Fruit fly (Drosophila melanogaster) whole organism, pupa: ENCODE results near the gene CG8191.

Source experiments
- CG10348 ChIP-seq: fragments of 200-800 bp; sonication (Bioruptor generic); IDR thresholded peaks from 2 replicates; pipeline ENCODE4 v1.3.6; 2022; ENCODE audit warnings: missing biosample characterization, missing genetic modification characterization
- CG12605 ChIP-seq: fragments of 200-800 bp; sonication (Bioruptor generic); IDR thresholded peaks from 2 replicates; pipeline ENCODE4 v1.3.6; 2022; ENCODE audit warnings: missing biosample characterization, missing genetic modification characterization
- CG13204 ChIP-seq: fragments of 200-800 bp; sonication (Bioruptor generic); optimal IDR thresholded peaks from 2 replicates; lab custom pipeline; 2018; ENCODE audit warnings: missing biosample characterization, mild to moderate bottlenecking, missing genetic modification characterization, moderate library complexity
- CG14655 ChIP-seq: fragments of 200-800 bp; sonication (Bioruptor generic); optimal IDR thresholded peaks from 3 replicates; lab custom pipeline; 2017; ENCODE audit warnings: mild to moderate bottlenecking, missing biosample characterization, missing genetic modification reagents, missing genetic modification characterization
- CG15710 ChIP-seq: fragments of 200-800 bp; sonication (Bioruptor generic); optimal IDR thresholded peaks from 2 replicates; lab custom pipeline; 2018; ENCODE audit warnings: missing biosample characterization, mild to moderate bottlenecking, missing genetic modification characterization, moderate library complexity
- CG17806 ChIP-seq: fragments of 200-800 bp; sonication (Bioruptor generic); optimal IDR thresholded peaks from 2 replicates; lab custom pipeline; 2018; ENCODE audit warnings: missing biosample characterization, mild to moderate bottlenecking, missing genetic modification characterization, moderate library complexity
- CG32121 ChIP-seq: fragments of 200-800 bp; sonication (Bioruptor generic); IDR thresholded peaks from 2 replicates; pipeline ENCODE4 v1.3.6; 2022; ENCODE audit warnings: missing biosample characterization, missing genetic modification characterization
- CG34367 ChIP-seq: fragments of 200-800 bp; sonication (Bioruptor generic); optimal IDR thresholded peaks from 2 replicates; lab custom pipeline; 2018; ENCODE audit warnings: missing biosample characterization, mild to moderate bottlenecking, missing genetic modification characterization
- CG4496 ChIP-seq: fragments of 200-800 bp; sonication (Bioruptor generic); IDR thresholded peaks from 3 replicates; pipeline ENCODE4 v1.3.6; 2022; ENCODE audit warnings: missing biosample characterization, missing genetic modification characterization
- CG8159 ChIP-seq: fragments of 200-800 bp; sonication (Bioruptor generic); optimal IDR thresholded peaks from 3 replicates; lab custom pipeline; 2018; ENCODE audit warnings: missing biosample characterization, mild to moderate bottlenecking, missing genetic modification characterization, moderate library complexity
- CG8301 ChIP-seq: fragments of 200-800 bp; sonication (Bioruptor generic); optimal IDR thresholded peaks from 2 replicates; lab custom pipeline; 2018; ENCODE audit warnings: missing biosample characterization, mild to moderate bottlenecking, missing genetic modification characterization
- CG9948 ChIP-seq: fragments of 200-800 bp; sonication (Bioruptor generic); optimal IDR thresholded peaks from 2 replicates; lab custom pipeline; 2018; ENCODE audit warnings: missing biosample characterization, mild to moderate bottlenecking, missing genetic modification characterization, moderate library complexity
- D1 ChIP-seq: fragments of 200-800 bp; sonication (Bioruptor generic); optimal IDR thresholded peaks from 2 replicates; lab custom pipeline; 2018; ENCODE audit warnings: missing biosample characterization, mild to moderate bottlenecking, missing genetic modification characterization, moderate library complexity
- EcR ChIP-seq: fragments of 200-800 bp; sonication (Bioruptor generic); optimal IDR thresholded peaks from 3 replicates; lab custom pipeline; 2019; ENCODE audit warnings: missing biosample characterization, missing genetic modification characterization, mild to moderate bottlenecking, moderate library complexity, missing genetic modification reagents
- Ets98B ChIP-seq: fragments of 200-800 bp; sonication (Bioruptor generic); IDR thresholded peaks from 2 replicates; pipeline ENCODE4 v1.3.6; 2022; ENCODE audit warnings: missing biosample characterization, missing genetic modification characterization
- Pif1A ChIP-seq: fragments of 200-800 bp; sonication (Bioruptor generic); optimal IDR thresholded peaks from 3 replicates; lab custom pipeline; 2016; ENCODE audit warnings: missing biosample characterization, missing genetic modification characterization
- Pif1B ChIP-seq: fragments of 200-800 bp; sonication (Bioruptor generic); optimal IDR thresholded peaks from 3 replicates; lab custom pipeline; 2016; ENCODE audit warnings: missing biosample characterization, missing genetic modification characterization
- Snoo ChIP-seq: fragments of 200-800 bp; sonication (Bioruptor generic); optimal IDR thresholded peaks from 3 replicates; lab custom pipeline; 2017; ENCODE audit warnings: missing biosample characterization, mild to moderate bottlenecking, missing genetic modification characterization, inconsistent platforms
- fd96Ca ChIP-seq: fragments of 200-800 bp; sonication (Bioruptor generic); IDR thresholded peaks from 3 replicates; pipeline ENCODE4 v1.3.6; 2022; ENCODE audit warnings: missing biosample characterization, missing genetic modification characterization
- gl ChIP-seq: fragments of 200-800 bp; sonication (Bioruptor generic); optimal IDR thresholded peaks from 2 replicates; lab custom pipeline; 2018; ENCODE audit warnings: missing biosample characterization, mild to moderate bottlenecking, missing genetic modification characterization
- rn ChIP-seq: fragments of 200-800 bp; sonication (Bioruptor generic); IDR thresholded peaks from 2 replicates; pipeline ENCODE4 v1.3.6; 2022; ENCODE audit warnings: missing biosample characterization, missing genetic modification characterization

Gene CG8191

DNA sequence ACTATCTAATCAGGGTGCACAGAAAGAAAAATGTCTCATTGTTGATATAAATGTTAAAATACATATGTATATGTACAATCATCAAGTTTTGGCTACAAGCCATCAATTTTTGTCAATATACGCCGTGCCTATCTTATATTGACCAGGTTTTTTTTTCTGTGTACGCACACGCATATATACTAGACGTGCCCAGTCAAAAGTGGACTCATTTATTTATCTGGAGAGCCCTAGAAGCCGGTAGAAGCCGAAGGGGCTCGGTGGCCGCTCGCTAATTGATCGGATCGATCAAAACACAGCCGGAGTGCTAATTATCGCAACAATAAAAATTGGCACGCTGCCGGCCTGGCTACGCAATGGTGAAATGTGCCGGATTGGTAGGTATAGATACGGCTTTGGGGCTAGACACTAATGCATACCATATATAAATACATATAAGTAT, 8.3 kb downstream of the CG8191 start:
- peak; percentile 45 for TF ChIP-seq Pif1A (GFP tag; lab: Kevin White, UChicago)
- peak; percentile 60 for TF ChIP-seq CG17806 (tag; lab: Kevin White, UChicago)
- TF ChIP-seq CG8301 (tag; lab: Kevin White, UChicago): peak; percentile 45
- TF ChIP-seq CG10348 (GFP tag; lab: Robert Waterston, UW): no peak
- peak; percentile 13 for TF ChIP-seq CG15710 (tag; lab: Kevin White, UChicago)
- 0 out of 2 replicates have a peak, but pooled peaks have one; percentile 44 for TF ChIP-seq CG12605
- no peak for TF ChIP-seq D1 (tag; lab: Kevin White, UChicago)
- TF ChIP-seq Ets98B: peak; percentile 68
- TF ChIP-seq CG8159: peak; percentile 38
- no peak for TF ChIP-seq gl (tag; lab: Kevin White, UChicago)
- peak; percentile 84 for TF ChIP-seq CG4496 (GFP tag; lab: Robert Waterston, UW)
- TF ChIP-seq fd96Ca (GFP tag; lab: Robert Waterston, UW): peak; percentile 70; the same call in 1 of the 3 replicates
- TF ChIP-seq CG9948 (tag; lab: Kevin White, UChicago): peak; percentile 44
- TF ChIP-seq CG14655 (GFP tag; lab: Kevin White, UChicago): no peak
- TF ChIP-seq EcR (GFP tag; lab: Kevin White, UChicago): no peak
- no peak for TF ChIP-seq CG13204 (GFP tag; lab: Kevin White, UChicago)
- TF ChIP-seq Pif1B (GFP tag; lab: Kevin White, UChicago): peak; percentile 56
- TF ChIP-seq Snoo (tag; lab: Kevin White, UChicago): peak; percentile 26
- TF ChIP-seq rn (GFP tag; lab: Robert Waterston, UW): no peak; the same call in 1 of the 2 replicates
- TF ChIP-seq CG34367 (tag; lab: Kevin White, UChicago): no peak
- TF ChIP-seq CG32121 (GFP tag; lab: Robert Waterston, UW): peak; percentile 74; the same call in 1 of the 2 replicates

DNA sequence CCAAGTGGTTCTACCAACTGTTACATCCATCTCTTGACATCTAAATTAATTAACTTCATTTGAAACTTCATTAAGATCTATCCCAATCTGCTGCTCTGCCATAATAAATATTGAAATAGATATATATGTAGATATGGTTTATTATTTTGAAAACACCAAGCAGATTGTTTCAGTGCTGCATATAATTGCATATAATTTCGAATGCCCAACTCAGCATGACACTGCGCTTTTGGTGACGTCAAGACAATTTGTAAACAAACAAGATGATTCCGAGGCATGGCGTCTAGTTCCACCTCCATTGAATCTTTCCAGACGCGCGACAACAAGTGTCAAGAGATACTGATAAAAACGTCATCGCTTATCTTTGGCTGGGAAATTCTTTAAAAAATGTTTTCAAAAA, 8.9 kb downstream of the CG8191 start:
- TF ChIP-seq CG14655 (GFP tag; lab: Kevin White, UChicago) (no peak), CG15710 (tag; lab: Kevin White, UChicago) (no peak), EcR (GFP tag; lab: Kevin White, UChicago) (no peak), fd96Ca (GFP tag; lab: Robert Waterston, UW) (no peak), CG10348 (GFP tag; lab: Robert Waterston, UW) (no peak), CG9948 (tag; lab: Kevin White, UChicago) (no peak), CG4496 (GFP tag; lab: Robert Waterston, UW) (no peak), CG12605 (no peak), D1 (tag; lab: Kevin White, UChicago) (no peak)

dm6 chrX:15745905-15746681, 14.1 kb downstream of the CG8191 start, which contains the start of the genes CG8944 and CCT6:
CG8944 (minus strand) TSS chrX:15746231.
CCT6 (plus strand) TSS chrX:15746648.
- TF ChIP-seq CG8159 (no peak), CG17806 (tag; lab: Kevin White, UChicago) (no peak), EcR (GFP tag; lab: Kevin White, UChicago) (no peak), gl (tag; lab: Kevin White, UChicago) (no peak), Ets98B (no peak)
- TF ChIP-seq, all 21 proteins: peak for 0

- no peak for TF ChIP-seq Ets98B
- TF ChIP-seq rn (GFP tag; lab: Robert Waterston, UW): no peak
- no peak for TF ChIP-seq Pif1B (GFP tag; lab: Kevin White, UChicago)
- TF ChIP-seq CG10348 (GFP tag; lab: Robert Waterston, UW): no peak
Measured at dm6 chrX:15746682-15747196, 14.8 kb downstream of the CG8191 start.

- TF ChIP-seq CG34367 (tag; lab: Kevin White, UChicago): no peak
- TF ChIP-seq Pif1B (GFP tag; lab: Kevin White, UChicago): no peak
- no peak for TF ChIP-seq fd96Ca (GFP tag; lab: Robert Waterston, UW)
- TF ChIP-seq CG12605: no peak
- no peak for TF ChIP-seq CG14655 (GFP tag; lab: Kevin White, UChicago)
- no peak for TF ChIP-seq Snoo (tag; lab: Kevin White, UChicago)
- no peak for TF ChIP-seq Ets98B
- no peak for TF ChIP-seq CG13204 (GFP tag; lab: Kevin White, UChicago)
- TF ChIP-seq CG9948 (tag; lab: Kevin White, UChicago): no peak
- TF ChIP-seq CG10348 (GFP tag; lab: Robert Waterston, UW): no peak
- no peak for TF ChIP-seq CG8159
- TF ChIP-seq rn (GFP tag; lab: Robert Waterston, UW): no peak
- TF ChIP-seq, all 21 proteins: peak for 0
Measured at dm6 chrX:15748945-15749344, 17.0 kb downstream of the CG8191 start, which contains the start of gene Mvd. Mvd (plus strand) TSS chrX:15749166.

DNA sequence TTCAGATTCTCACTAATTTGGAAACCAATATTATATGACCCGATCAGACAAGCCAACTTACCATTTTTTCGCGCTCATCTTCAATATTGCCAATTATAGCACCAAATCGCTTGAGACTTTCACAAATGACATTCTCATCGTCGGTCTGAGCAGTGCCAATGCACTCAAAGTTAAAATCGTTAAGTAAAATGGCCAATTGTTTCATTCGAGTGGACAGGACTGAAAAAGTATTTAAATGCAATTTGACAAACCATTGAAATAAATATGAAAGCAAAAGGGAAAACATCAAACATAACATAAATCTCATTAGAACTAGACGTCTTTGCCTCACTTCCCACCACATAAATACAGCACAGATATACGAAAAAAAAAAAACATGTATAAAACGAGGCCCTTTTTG, 24.0 kb downstream of the CG8191 start, which contains the start of gene CG8260:
Gene CG8260 (plus strand): TSS at position 301 of the 400 bp plus-strand sequence.
- TF ChIP-seq CG14655 (GFP tag; lab: Kevin White, UChicago) (no peak), Pif1B (GFP tag; lab: Kevin White, UChicago) (no peak), Pif1A (GFP tag; lab: Kevin White, UChicago) (no peak), EcR (GFP tag; lab: Kevin White, UChicago) (no peak), Snoo (tag; lab: Kevin White, UChicago) (no peak), CG9948 (tag; lab: Kevin White, UChicago) (no peak)
